Worm (Caenorhabditis elegans): Measurements from ENCODE around the gene bgnt-1.2.
"Not testable (repeated sequence)": the region's sequence is repeated elsewhere in the genome, so short reads cannot be mapped to it uniquely, and the experiment has no call there.

Gene bgnt-1.2

ce11 chrV:2095772-2096171 lies 22.7 kb downstream of the bgnt-1.2 start, which contains the start of gene clec-207:
Gene clec-207 (plus strand): TSS chrV:2096072.
- TF ChIP-seq sup-37 (GFP tag; optimal IDR thresholded peaks at IDR 0.05) (no peak), lin-39 (tag; optimal IDR thresholded peaks at IDR 0.05) (no peak), lin-35 (GFP tag; optimal IDR thresholded peaks at IDR 0.05) (no peak), vab-15 (tag; optimal IDR thresholded peaks at IDR 0.05) (no peak)

DNA sequence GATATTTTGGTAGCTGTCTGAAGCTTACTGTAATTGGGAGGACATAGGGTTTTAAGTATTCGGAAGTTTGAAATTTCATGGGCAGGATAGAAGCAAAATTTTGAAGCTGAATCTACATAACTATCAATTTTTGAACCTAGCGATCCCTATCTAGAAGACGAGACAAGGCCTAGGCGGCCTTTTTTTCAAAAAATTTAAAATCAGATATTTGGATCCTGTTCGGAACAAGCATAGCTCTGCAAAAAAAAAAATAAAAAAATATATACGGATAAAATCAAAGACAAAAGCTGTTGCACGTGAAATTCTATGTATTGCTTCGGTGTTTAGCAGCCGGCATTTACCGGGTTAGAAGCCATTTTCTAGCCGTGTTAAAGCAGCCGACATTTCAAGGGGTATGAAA lies 23.3 kb downstream of the bgnt-1.2 start, which contains the start of gene F36F12.2:
Gene F36F12.2 (minus strand): TSS at position 101 of the 400 bp plus-strand sequence.
- TF ChIP-seq hlh-17 (GFP tag; optimal IDR thresholded peaks at IDR 0.05; ENCODE audit: borderline replicate concordance) (no peak), hlh-4 (tag; optimal IDR thresholded peaks at IDR 0.05) (no peak), nhr-77 (tag; optimal IDR thresholded peaks at IDR 0.05) (no peak), ceh-90 (tag; optimal IDR thresholded peaks at IDR 0.05) (no peak), egl-13 (tag; optimal IDR thresholded peaks at IDR 0.05) (no peak), Y116A8C.19 (tag; optimal IDR thresholded peaks at IDR 0.05; ENCODE audit: borderline replicate concordance) (no peak), ces-1 (GFP tag; optimal IDR thresholded peaks at IDR 0.05) (no peak), nhr-85 (tag) (no peak), isw-1 (GFP tag; IDR thresholded peaks at IDR 0.05) (no peak), lin-35 (GFP tag; optimal IDR thresholded peaks at IDR 0.05) (no peak), C34B4.2 (tag; optimal IDR thresholded peaks at IDR 0.05) (no peak), sox-4 (tag; optimal IDR thresholded peaks at IDR 0.05) (no peak), lin-15B (tag; optimal IDR thresholded peaks at IDR 0.05) (no peak), ceh-82 (tag; optimal IDR thresholded peaks at IDR 0.05) (no peak), lsy-2 (tag; optimal IDR thresholded peaks at IDR 0.05) (no peak), swsn-7 (tag; optimal IDR thresholded peaks at IDR 0.05) (no peak), hpl-2 (GFP tag; optimal IDR thresholded peaks at IDR 0.05) (no peak)

DNA sequence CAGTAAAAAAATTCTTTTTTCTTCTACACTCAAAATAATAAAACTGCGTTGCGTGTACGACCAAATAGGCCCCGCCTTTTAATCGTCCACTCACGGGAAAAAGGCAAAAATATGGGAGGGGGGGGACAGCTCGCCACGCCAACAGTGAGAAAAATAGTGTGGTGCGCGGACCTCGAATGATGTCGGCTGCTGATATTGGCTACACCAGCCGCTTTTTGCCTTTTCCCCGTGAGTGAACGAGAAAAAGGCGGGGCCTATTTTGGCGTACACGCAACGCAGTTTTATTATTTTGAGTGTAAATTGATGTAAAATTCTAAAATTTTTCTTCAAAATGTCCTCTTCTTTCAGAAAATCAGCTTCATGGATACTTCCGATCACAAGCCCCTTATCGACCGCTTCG lies 28.2 kb downstream of the bgnt-1.2 start, which contains the start of gene ztf-28:
Gene ztf-28 (plus strand): TSS at position 349 of the 400 bp plus-strand sequence.
- not testable (repeated sequence) for TF ChIP-seq ets-5 (GFP tag; IDR thresholded peaks at IDR 0.05); dpl-1 (GFP tag; optimal IDR thresholded peaks at IDR 0.05); mep-1 (tag; optimal IDR thresholded peaks at IDR 0.05)

DNA sequence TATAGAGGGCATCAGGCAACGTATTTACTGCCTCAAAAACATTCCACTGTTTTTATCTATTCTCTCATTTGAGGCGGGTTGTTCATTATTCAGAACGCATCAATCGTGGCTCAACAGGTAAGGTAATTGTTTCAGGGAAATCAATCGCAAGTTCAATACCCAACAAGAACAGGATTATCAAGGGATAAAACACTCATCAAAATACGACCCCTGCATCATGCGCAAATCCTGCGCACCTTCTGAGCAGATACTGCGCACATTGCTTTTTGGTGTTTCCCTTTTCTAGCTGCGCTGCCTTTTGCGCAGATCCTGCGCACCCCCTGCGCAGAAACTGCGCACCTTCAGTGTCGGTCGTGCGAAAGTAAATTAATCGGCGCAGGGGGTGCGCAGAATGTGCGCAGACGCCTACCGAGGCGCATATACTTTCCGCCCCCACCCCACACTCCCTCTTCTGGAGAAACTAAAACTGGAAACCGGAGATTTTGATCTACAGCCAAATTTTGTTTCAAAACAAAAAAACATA lies 32.7 kb downstream of the bgnt-1.2 start, which contains the start of gene F36F12.3:
Gene F36F12.3 (plus strand): TSS at position 51 of the 523 bp plus-strand sequence.
- TF ChIP-seq snpc-4, egl-13, pqm-1 (tag; optimal IDR thresholded peaks at IDR 0.05): not testable (repeated sequence)

ce11 chrV:2083869-2084268 lies 34.6 kb downstream of the bgnt-1.2 start:
- TF ChIP-seq lir-3 (tag; optimal IDR thresholded peaks at IDR 0.05; ENCODE audit: poor library complexity) (no peak), nhr-19 (GFP tag; conservative IDR thresholded peaks at IDR 0.05) (no peak), sox-4 (tag; optimal IDR thresholded peaks at IDR 0.05) (no peak), nhr-28 (tag; optimal IDR thresholded peaks at IDR 0.05) (no peak), ces-1 (GFP tag; optimal IDR thresholded peaks at IDR 0.05) (no peak), lin-15B (tag; optimal IDR thresholded peaks at IDR 0.05) (no peak), fkh-10 (GFP tag; optimal IDR thresholded peaks at IDR 0.05) (no peak), dsc-1 (tag; optimal IDR thresholded peaks at IDR 0.05) (no peak), sptf-1 (tag; optimal IDR thresholded peaks at IDR 0.05) (no peak), lin-13 (GFP tag; optimal IDR thresholded peaks at IDR 0.05) (no peak), ceh-82 (tag; optimal IDR thresholded peaks at IDR 0.05) (no peak), ceh-8 (GFP tag; optimal IDR thresholded peaks at IDR 0.05) (no peak), zag-1 (tag; optimal IDR thresholded peaks at IDR 0.05) (no peak), dpl-1 (GFP tag; optimal IDR thresholded peaks at IDR 0.05) (no peak), unc-30 (tag; optimal IDR thresholded peaks at IDR 0.05) (no peak), fkh-8 (tag; optimal IDR thresholded peaks at IDR 0.05) (no peak), xbp-1 (tag; optimal IDR thresholded peaks at IDR 0.05) (no peak)
